Worm (Caenorhabditis elegans) whole organism, mixed stage, embryonic: ENCODE measurements around the gene B0432.9.

Source experiments
- M03D4.4 ChIP-seq: sonication (generic microtip); optimal IDR thresholded peaks from 2 replicates; lab custom pipeline; 2017; ENCODE audit warnings: mild to moderate bottlenecking, missing genetic modification characterization, missing compliant biosample characterization
- bed-3 ChIP-seq: fragments of 200-800 bp; sonication (Bioruptor generic); optimal IDR thresholded peaks from 3 replicates; lab custom pipeline; 2018; ENCODE audit warnings: mild to moderate bottlenecking, missing genetic modification characterization, moderate library complexity, missing compliant biosample characterization
- ceh-39 ChIP-seq: fragments of 150-350 bp; optimal IDR thresholded peaks from 2 replicates; lab custom pipeline; 2014; ENCODE audit warnings: missing biosample characterization, missing genetic modification characterization
- ceh-43 ChIP-seq: fragments of 200-800 bp; sonication (Bioruptor generic); optimal IDR thresholded peaks from 2 replicates; lab custom pipeline; 2018; ENCODE audit warnings: mild to moderate bottlenecking, missing genetic modification characterization, moderate library complexity, missing compliant biosample characterization
- ces-1 ChIP-seq: fragments of 150-350 bp; optimal IDR thresholded peaks from 2 replicates; lab custom pipeline; 2014; ENCODE audit warnings: missing biosample characterization, missing genetic modification reagents, missing genetic modification characterization
- cnd-1 ChIP-seq: fragments of 200-800 bp; sonication (Bioruptor generic); optimal IDR thresholded peaks from 2 replicates; lab custom pipeline; 2018; ENCODE audit warnings: mild to moderate bottlenecking, missing genetic modification characterization, missing compliant biosample characterization
- elt-1 ChIP-seq: sonication (generic microtip); optimal IDR thresholded peaks from 2 replicates; lab custom pipeline; 2017; ENCODE audit warnings: missing genetic modification characterization, mild to moderate bottlenecking, missing compliant biosample characterization, antibody characterized with exemption, moderate library complexity, borderline replicate concordance; ENCODE audit not compliant: insufficient read depth
- elt-3 ChIP-seq: fragments of 150-350 bp; optimal IDR thresholded peaks from 2 replicates; lab custom pipeline; 2014; ENCODE audit warnings: missing biosample characterization, missing genetic modification characterization
- flh-1 ChIP-seq: fragments of 200-800 bp; sonication (Bioruptor generic); optimal IDR thresholded peaks from 2 replicates; lab custom pipeline; 2018; ENCODE audit warnings: mild to moderate bottlenecking, missing genetic modification characterization, moderate library complexity, missing compliant biosample characterization
- hlh-1 ChIP-seq: fragments of 150-350 bp; optimal IDR thresholded peaks from 2 replicates; lab custom pipeline; 2014; ENCODE audit warnings: missing biosample characterization, missing genetic modification reagents, missing genetic modification characterization
- lin-13 ChIP-seq: fragments of 150-350 bp; optimal IDR thresholded peaks from 2 replicates; lab custom pipeline; 2014; ENCODE audit warnings: missing biosample characterization, missing genetic modification characterization
- lsy-2 ChIP-seq: fragments of 150-350 bp; optimal IDR thresholded peaks from 2 replicates; lab custom pipeline; 2014; ENCODE audit warnings: missing biosample characterization, missing genetic modification characterization
- mab-5 ChIP-seq: fragments of 150-350 bp; optimal IDR thresholded peaks from 2 replicates; lab custom pipeline; 2014; ENCODE audit warnings: missing biosample characterization, missing genetic modification characterization
- mep-1 ChIP-seq: fragments of 150-350 bp; optimal IDR thresholded peaks from 2 replicates; lab custom pipeline; 2017; ENCODE audit warnings: missing biosample characterization, missing genetic modification reagents, missing genetic modification characterization, inconsistent platforms
- nhr-2 ChIP-seq: fragments of 150-350 bp; optimal IDR thresholded peaks from 2 replicates; lab custom pipeline; 2014; ENCODE audit warnings: missing biosample characterization, missing genetic modification characterization
- nhr-237 ChIP-seq: fragments of 150-350 bp; optimal IDR thresholded peaks from 2 replicates; lab custom pipeline; 2014; ENCODE audit warnings: missing biosample characterization, missing genetic modification characterization
- pha-4 ChIP-seq: fragments of 150-350 bp; optimal IDR thresholded peaks from 2 replicates; lab custom pipeline; 2018; ENCODE audit warnings: missing biosample characterization, missing genetic modification reagents, missing genetic modification characterization
- sem-2 ChIP-seq: fragments of 200-800 bp; sonication (Bioruptor generic); optimal IDR thresholded peaks from 2 replicates; lab custom pipeline; 2018; ENCODE audit warnings: mild to moderate bottlenecking, missing genetic modification characterization, missing compliant biosample characterization
- snpc-4 ChIP-seq: fragments of 150-350 bp; optimal IDR thresholded peaks from 2 replicates; lab custom pipeline; 2014; ENCODE audit warnings: missing biosample characterization, missing genetic modification characterization
- sptf-1 ChIP-seq: sonication (generic microtip); optimal IDR thresholded peaks from 2 replicates; lab custom pipeline; 2017; ENCODE audit warnings: mild to moderate bottlenecking, missing genetic modification characterization, moderate library complexity, missing compliant biosample characterization
- unc-120 ChIP-seq: sonication (generic microtip); optimal IDR thresholded peaks from 2 replicates; lab custom pipeline; 2017; ENCODE audit warnings: missing genetic modification characterization, missing compliant biosample characterization; ENCODE audit not compliant: poor library complexity, severe bottlenecking
- unc-39 ChIP-seq: fragments of 150-350 bp; optimal IDR thresholded peaks from 2 replicates; lab custom pipeline; 2014; ENCODE audit warnings: missing biosample characterization, missing genetic modification characterization
- unc-62 ChIP-seq: fragments of 150-350 bp; optimal IDR thresholded peaks from 2 replicates; lab custom pipeline; 2014; ENCODE audit warnings: missing biosample characterization, missing genetic modification reagents, missing genetic modification characterization
- ztf-11 ChIP-seq: fragments of 150-350 bp; optimal IDR thresholded peaks from 2 replicates; lab custom pipeline; 2014; ENCODE audit warnings: missing biosample characterization, missing genetic modification characterization

Gene B0432.9

ce11 chrII:321183-321582 is 37.7 kb upstream of the B0432.9 start:
- no peak for TF ChIP-seq lsy-2 (tag; lab: Kevin White, UChicago)
- no peak for TF ChIP-seq M03D4.4 (tag; lab: Kevin White, UChicago)
- TF ChIP-seq bed-3 (GFP tag; lab: Kevin White, UChicago), result no peak

- no peak for TF ChIP-seq nhr-2 (tag; lab: Kevin White, UChicago)
- TF ChIP-seq mab-5, result no peak
- TF ChIP-seq sptf-1 (tag; lab: Kevin White, UChicago), result no peak
- no peak for TF ChIP-seq flh-1 (GFP tag; lab: Kevin White, UChicago)
- no peak for TF ChIP-seq unc-39 (tag; lab: Kevin White, UChicago)
- no peak for TF ChIP-seq pha-4 (tag; lab: Kevin White, UChicago)
- TF ChIP-seq sem-2, result no peak
- no peak for TF ChIP-seq elt-1 (tag; lab: Kevin White, UChicago)
- no peak for TF ChIP-seq mep-1 (tag; lab: Kevin White, UChicago)
- TF ChIP-seq elt-3, result no peak
- TF ChIP-seq ceh-39 (tag; lab: Kevin White, UChicago), result no peak
- no peak for TF ChIP-seq lin-13 (tag; lab: Kevin White, UChicago)
- TF ChIP-seq ztf-11 (tag; lab: Kevin White, UChicago), result no peak
- no peak for TF ChIP-seq ces-1 (GFP tag; lab: Kevin White, UChicago)
- TF ChIP-seq hlh-1, result no peak
Observed at ce11 chrII:320783-321182, 37.3 kb upstream of the B0432.9 start.

ce11 chrII:319459-319858 is 36.0 kb upstream of the B0432.9 start, which contains the start of gene far-7:
Gene far-7, plus strand, starts transcription at chrII:319789.
- TF ChIP-seq ceh-39 (tag; lab: Kevin White, UChicago) (no peak), hlh-1 (no peak), M03D4.4 (tag; lab: Kevin White, UChicago) (no peak), nhr-2 (tag; lab: Kevin White, UChicago) (no peak)

ce11 chrII:313540-313939 is 30.0 kb upstream of the B0432.9 start:
- no peak for TF ChIP-seq ceh-43 (GFP tag; lab: Kevin White, UChicago)
- no peak for TF ChIP-seq nhr-2 (tag; lab: Kevin White, UChicago)
- TF ChIP-seq ztf-11 (tag; lab: Kevin White, UChicago), result no peak
- no peak for TF ChIP-seq snpc-4
- no peak for TF ChIP-seq nhr-237 (tag; lab: Kevin White, UChicago)
- no peak for TF ChIP-seq lsy-2 (tag; lab: Kevin White, UChicago)
- peak; percentile 69 for TF ChIP-seq hlh-1
- peak; percentile 43 for TF ChIP-seq unc-62
- peak; percentile 30 for TF ChIP-seq ces-1 (GFP tag; lab: Kevin White, UChicago)
- peak; percentile 6 for TF ChIP-seq unc-120 (tag; lab: Kevin White, UChicago)
- no peak for TF ChIP-seq sptf-1 (tag; lab: Kevin White, UChicago)

ce11 chrII:312110-312509 is 28.6 kb upstream of the B0432.9 start, which contains the start of gene mps-2:
Gene mps-2, minus strand, starts transcription at chrII:312210.
- peak; percentile 63 for TF ChIP-seq cnd-1 (tag; lab: Kevin White, UChicago)

- TF ChIP-seq snpc-4 (no peak), elt-3 (no peak), hlh-1 (no peak), nhr-237 (tag; lab: Kevin White, UChicago) (no peak), ztf-11 (tag; lab: Kevin White, UChicago) (no peak)
Observed at ce11 chrII:307154-307553, 23.7 kb upstream of the B0432.9 start, which contains the start of gene K01A2.4. Gene K01A2.4, plus strand, starts transcription at chrII:307454.

ce11 chrII:305645-306044 is 22.2 kb upstream of the B0432.9 start, which contains the start of gene col-69:
Gene col-69, minus strand, starts transcription at chrII:305745.
- TF ChIP-seq sem-2, result no peak
